Worm (Caenorhabditis elegans) whole organism, L1 larva: Measurements from ENCODE around the gene ZK355.2.

Experiments used
- C04F5.9 ChIP-seq: sonication (generic microtip); optimal IDR thresholded peaks from 2 replicates; lab custom pipeline; 2016; ENCODE audit warnings: missing genetic modification characterization, missing compliant biosample characterization
- C16A3.4 ChIP-seq: fragments of 150-350 bp; optimal IDR thresholded peaks from 2 replicates; lab custom pipeline; 2014; ENCODE audit warnings: missing biosample characterization, missing genetic modification characterization
- C34B4.2 ChIP-seq: sonication (generic microtip); optimal IDR thresholded peaks from 2 replicates; lab custom pipeline; 2017; ENCODE audit warnings: mild to moderate bottlenecking, missing genetic modification characterization, missing compliant biosample characterization
- F16B12.6 ChIP-seq: fragments of 150-350 bp; optimal IDR thresholded peaks from 2 replicates; lab custom pipeline; 2014; ENCODE audit warnings: missing biosample characterization, missing genetic modification characterization
- Y116A8C.19 ChIP-seq: sonication (generic microtip); optimal IDR thresholded peaks from 2 replicates; lab custom pipeline; 2016; ENCODE audit warnings: missing compliant biosample characterization, missing genetic modification characterization, borderline replicate concordance
- blmp-1 ChIP-seq: fragments of 150-350 bp; optimal IDR thresholded peaks from 2 replicates; lab custom pipeline; 2014; ENCODE audit warnings: missing biosample characterization, missing genetic modification characterization
- ceh-82 ChIP-seq, 3 experiments: fragments of 150-350 bp in 1 of 3; sonication (generic microtip) in 2 of 3; optimal IDR thresholded peaks; 2 replicates each; lab custom pipeline; 2014 to 2017; ENCODE audit warnings: missing biosample characterization in 3 of 3, missing genetic modification characterization in 3 of 3
- ceh-90 ChIP-seq: sonication (generic microtip); optimal IDR thresholded peaks from 2 replicates; lab custom pipeline; 2016; ENCODE audit warnings: missing genetic modification characterization, missing compliant biosample characterization
- ces-1 ChIP-seq: fragments of 150-350 bp; optimal IDR thresholded peaks from 2 replicates; lab custom pipeline; 2014; ENCODE audit warnings: missing biosample characterization, missing genetic modification reagents, missing genetic modification characterization
- dsc-1 ChIP-seq: sonication (generic microtip); optimal IDR thresholded peaks from 2 replicates; lab custom pipeline; 2016; ENCODE audit warnings: mild to moderate bottlenecking, missing genetic modification characterization, missing compliant biosample characterization
- efl-1 ChIP-seq, 4 experiments: fragments of 150-350 bp; optimal IDR thresholded peaks in 3 of 4; peaks in 1 of 4; 1 replicate in 1 of 4; 2 replicates in 3 of 4; lab custom pipeline; 2014; ENCODE audit warnings: missing biosample characterization in 2 of 4, missing genetic modification characterization in 2 of 4, missing genetic modification reagents in 2 of 4
- efl-3 ChIP-seq: fragments of 200-800 bp; sonication (Bioruptor generic); optimal IDR thresholded peaks from 2 replicates; lab custom pipeline; 2018; ENCODE audit warnings: mild to moderate bottlenecking, missing genetic modification characterization, missing compliant biosample characterization
- egl-27 ChIP-seq, 2 experiments: fragments of 150-350 bp in 1 of 2; sonication (generic microtip); optimal IDR thresholded peaks; 3 replicates each; lab custom pipeline; 2017 to 2018; ENCODE audit warnings: missing biosample characterization in 2 of 2, missing genetic modification characterization in 2 of 2, missing genetic modification reagents in 2 of 2
- elt-2 ChIP-seq: sonication (generic microtip); optimal IDR thresholded peaks from 2 replicates; lab custom pipeline; 2016; ENCODE audit warnings: missing genetic modification characterization, mild to moderate bottlenecking, inconsistent platforms, missing compliant biosample characterization, missing genetic modification reagents
- fkh-10 ChIP-seq: sonication (generic microtip); optimal IDR thresholded peaks from 2 replicates; lab custom pipeline; 2017; ENCODE audit warnings: missing biosample characterization, missing genetic modification reagents, missing genetic modification characterization
- fkh-8 ChIP-seq: sonication (generic microtip); optimal IDR thresholded peaks from 2 replicates; lab custom pipeline; 2016; ENCODE audit warnings: mild to moderate bottlenecking, missing genetic modification characterization, missing compliant biosample characterization
- fos-1 ChIP-seq: fragments of 150-350 bp; optimal IDR thresholded peaks from 2 replicates; lab custom pipeline; 2014; ENCODE audit warnings: missing biosample characterization, missing genetic modification characterization
- hpl-2 ChIP-seq: fragments of 150-350 bp; optimal IDR thresholded peaks from 2 replicates; lab custom pipeline; 2014; ENCODE audit warnings: missing biosample characterization, missing genetic modification reagents, missing genetic modification characterization
- irx-1 ChIP-seq: sonication (generic microtip); optimal IDR thresholded peaks from 2 replicates; lab custom pipeline; 2016; ENCODE audit warnings: missing genetic modification characterization, missing compliant biosample characterization
- isw-1 ChIP-seq: fragments of 200-800 bp; sonication (Bioruptor generic); IDR thresholded peaks from 2 replicates; pipeline ENCODE4 v1.3.6; 2022; ENCODE audit warnings: missing genetic modification characterization, missing compliant biosample characterization
- jun-1 ChIP-seq: fragments of 150-350 bp; optimal IDR thresholded peaks from 2 replicates; lab custom pipeline; 2014; ENCODE audit warnings: missing biosample characterization, missing genetic modification reagents, missing genetic modification characterization
- lin-13 ChIP-seq: fragments of 150-350 bp; optimal IDR thresholded peaks from 2 replicates; lab custom pipeline; 2014; ENCODE audit warnings: missing biosample characterization, missing genetic modification reagents, missing genetic modification characterization
- lir-3 ChIP-seq: sonication (generic microtip); optimal IDR thresholded peaks from 2 replicates; lab custom pipeline; 2016; ENCODE audit warnings: mild to moderate bottlenecking, missing genetic modification characterization, moderate library complexity, missing compliant biosample characterization; ENCODE audit not compliant: poor library complexity
- mab-9 ChIP-seq: fragments of 200-800 bp; sonication (Bioruptor generic); IDR thresholded peaks from 2 replicates; pipeline ENCODE4 v1.3.6; 2022; ENCODE audit warnings: missing genetic modification reagents, missing genetic modification characterization, missing compliant biosample characterization
- mdl-1 ChIP-seq, 2 experiments: fragments of 150-350 bp; optimal IDR thresholded peaks; 2 replicates each; lab custom pipeline; 2014 to 2017; ENCODE audit warnings: missing biosample characterization in 2 of 2, missing genetic modification characterization in 2 of 2, inconsistent platforms in 1 of 2
- mef-2 ChIP-seq: fragments of 150-350 bp; optimal IDR thresholded peaks from 2 replicates; lab custom pipeline; 2014; ENCODE audit warnings: missing biosample characterization, missing genetic modification characterization
- mep-1 ChIP-seq: fragments of 150-350 bp; optimal IDR thresholded peaks from 2 replicates; lab custom pipeline; 2014; ENCODE audit warnings: missing biosample characterization, missing genetic modification characterization
- nhr-19 ChIP-seq: fragments of 200-800 bp; sonication (Bioruptor generic); conservative IDR thresholded peaks from 2 replicates; pipeline ENCODE4 v1.3.6; 2022; ENCODE audit warnings: missing genetic modification characterization, missing compliant biosample characterization
- nhr-20 ChIP-seq: sonication (generic microtip); optimal IDR thresholded peaks from 2 replicates; lab custom pipeline; 2016; ENCODE audit warnings: mild to moderate bottlenecking, missing genetic modification characterization, missing compliant biosample characterization
- nhr-28 ChIP-seq: fragments of 150-350 bp; optimal IDR thresholded peaks from 2 replicates; lab custom pipeline; 2014; ENCODE audit warnings: missing biosample characterization, missing genetic modification characterization
- nhr-47 ChIP-seq: sonication (generic microtip); optimal IDR thresholded peaks from 2 replicates; lab custom pipeline; 2016; ENCODE audit warnings: mild to moderate bottlenecking, missing genetic modification characterization, moderate library complexity, missing compliant biosample characterization
- nhr-71 ChIP-seq: sonication (generic microtip); optimal IDR thresholded peaks from 2 replicates; lab custom pipeline; 2016; ENCODE audit warnings: mild to moderate bottlenecking, missing genetic modification characterization, moderate library complexity, missing compliant biosample characterization
- nhr-76 ChIP-seq: sonication (generic microtip); optimal IDR thresholded peaks from 2 replicates; lab custom pipeline; 2017; ENCODE audit warnings: missing biosample characterization, missing genetic modification characterization
- nhr-77 ChIP-seq: fragments of 150-350 bp; optimal IDR thresholded peaks from 2 replicates; lab custom pipeline; 2014; ENCODE audit warnings: missing biosample characterization, missing genetic modification characterization
- nhr-84 ChIP-seq: sonication (generic microtip); optimal IDR thresholded peaks from 2 replicates; lab custom pipeline; 2017; ENCODE audit warnings: missing biosample characterization, missing genetic modification characterization
- nhr-90 ChIP-seq: sonication (generic microtip); optimal IDR thresholded peaks from 2 replicates; lab custom pipeline; 2016; ENCODE audit warnings: mild to moderate bottlenecking, missing genetic modification characterization, missing compliant biosample characterization; ENCODE audit not compliant: poor library complexity
- pqm-1 ChIP-seq: sonication (generic microtip); optimal IDR thresholded peaks from 3 replicates; lab custom pipeline; 2017; ENCODE audit warnings: missing biosample characterization, missing genetic modification characterization
- snpc-4 ChIP-seq: fragments of 150-350 bp; optimal IDR thresholded peaks from 2 replicates; lab custom pipeline; 2014; ENCODE audit warnings: missing biosample characterization, missing genetic modification characterization
- sox-4 ChIP-seq: sonication (generic microtip); optimal IDR thresholded peaks from 2 replicates; lab custom pipeline; 2016; ENCODE audit warnings: missing genetic modification characterization, missing compliant biosample characterization
- sptf-1 ChIP-seq: fragments of 150-350 bp; optimal IDR thresholded peaks from 2 replicates; lab custom pipeline; 2014; ENCODE audit warnings: missing biosample characterization, missing genetic modification characterization
- swsn-7 ChIP-seq: sonication (generic microtip); optimal IDR thresholded peaks from 2 replicates; lab custom pipeline; 2016; ENCODE audit warnings: missing genetic modification characterization, missing compliant biosample characterization
- unc-30 ChIP-seq: sonication (generic microtip); optimal IDR thresholded peaks from 2 replicates; lab custom pipeline; 2017; ENCODE audit warnings: missing biosample characterization, missing genetic modification characterization
- unc-62 ChIP-seq: fragments of 150-350 bp; optimal IDR thresholded peaks from 2 replicates; lab custom pipeline; 2014; ENCODE audit warnings: missing biosample characterization, missing genetic modification reagents, missing genetic modification characterization
- unc-98 ChIP-seq: fragments of 200-800 bp; sonication (Bioruptor generic); IDR thresholded peaks from 2 replicates; pipeline ENCODE4 v1.3.6; 2022; ENCODE audit warnings: missing genetic modification characterization, missing compliant biosample characterization
- zag-1 ChIP-seq: fragments of 150-350 bp; optimal IDR thresholded peaks from 2 replicates; lab custom pipeline; 2014; ENCODE audit warnings: missing biosample characterization, missing genetic modification characterization
- zip-4 ChIP-seq: fragments of 200-800 bp; sonication (Bioruptor generic); optimal IDR thresholded peaks from 2 replicates; lab custom pipeline; 2018; ENCODE audit warnings: mild to moderate bottlenecking, missing genetic modification characterization, moderate library complexity, missing compliant biosample characterization
- ztf-11 ChIP-seq, 2 experiments: sonication (generic microtip); optimal IDR thresholded peaks; 2 replicates each; lab custom pipeline; 2016 to 2017; ENCODE audit warnings: missing genetic modification characterization in 2 of 2, missing biosample characterization in 1 of 2, missing compliant biosample characterization in 1 of 2
- ztf-4 ChIP-seq: fragments of 150-350 bp; optimal IDR thresholded peaks from 2 replicates; lab custom pipeline; 2014; ENCODE audit warnings: missing biosample characterization, missing genetic modification characterization

ZK355.2 gene

ce11 chrII:2973940-2974402, 50.3 kb downstream of the ZK355.2 start (continued):
- TF ChIP-seq efl-1 (optimal IDR thresholded peaks at IDR 0.05; lab: Kevin White, UChicago) (peak; percentile 91 to 98), efl-1 (GFP tag; optimal IDR thresholded peaks at IDR 0.05 in 1 of 2; lab: Kevin White, UChicago) (peak; percentile 68 to 97), elt-2 (peak; percentile 93), pqm-1 (tag; lab: Kevin White, UChicago) (no peak), Y116A8C.19 (tag; lab: Kevin White, UChicago) (no peak), lin-13 (peak; percentile 94), jun-1 (tag; lab: Kevin White, UChicago) (peak; percentile 98), mdl-1 (tag; optimal IDR thresholded peaks at IDR 0.05; lab: Kevin White, UChicago) (peak; percentile 89 to 99), mep-1 (peak; percentile 92), blmp-1 (tag; lab: Kevin White, UChicago) (peak; percentile 93), egl-27 (tag; optimal IDR thresholded peaks at IDR 0.05; lab: Kevin White, UChicago) (peak; percentile 89), isw-1 (GFP tag; lab: Robert Waterston, UW) (peak; percentile 95), zag-1 (tag; lab: Kevin White, UChicago) (peak; percentile 28), fos-1 (peak; percentile 90), efl-3 (GFP tag; lab: Kevin White, UChicago) (peak; percentile 85), nhr-84 (tag; lab: Kevin White, UChicago) (peak; percentile 63), fkh-10 (peak; percentile 92), nhr-28 (tag; lab: Kevin White, UChicago) (no peak), C16A3.4 (tag; lab: Kevin White, UChicago) (peak; percentile 82), nhr-47 (tag; lab: Kevin White, UChicago) (peak; percentile 98), mef-2 (peak; percentile 91), nhr-76 (tag; lab: Kevin White, UChicago) (peak; percentile 56), nhr-71 (peak; percentile 99), ceh-90 (no peak), nhr-19 (GFP tag; lab: Robert Waterston, UW) (peak; percentile 98), fkh-8 (tag; lab: Kevin White, UChicago) (peak; percentile 97), C04F5.9 (tag; lab: Kevin White, UChicago) (peak; percentile 72), ceh-82 (tag; optimal IDR thresholded peaks at IDR 0.05; lab: Kevin White, UChicago) (peak; percentile 75 to 96 (median 94)), snpc-4 (tag; lab: Kevin White, UChicago) (peak; percentile 84), dsc-1 (tag; lab: Kevin White, UChicago) (peak; percentile 85), F16B12.6 (tag; lab: Kevin White, UChicago) (peak; percentile 38), hpl-2 (peak; percentile 88), nhr-90 (peak; percentile 96)

DNA sequence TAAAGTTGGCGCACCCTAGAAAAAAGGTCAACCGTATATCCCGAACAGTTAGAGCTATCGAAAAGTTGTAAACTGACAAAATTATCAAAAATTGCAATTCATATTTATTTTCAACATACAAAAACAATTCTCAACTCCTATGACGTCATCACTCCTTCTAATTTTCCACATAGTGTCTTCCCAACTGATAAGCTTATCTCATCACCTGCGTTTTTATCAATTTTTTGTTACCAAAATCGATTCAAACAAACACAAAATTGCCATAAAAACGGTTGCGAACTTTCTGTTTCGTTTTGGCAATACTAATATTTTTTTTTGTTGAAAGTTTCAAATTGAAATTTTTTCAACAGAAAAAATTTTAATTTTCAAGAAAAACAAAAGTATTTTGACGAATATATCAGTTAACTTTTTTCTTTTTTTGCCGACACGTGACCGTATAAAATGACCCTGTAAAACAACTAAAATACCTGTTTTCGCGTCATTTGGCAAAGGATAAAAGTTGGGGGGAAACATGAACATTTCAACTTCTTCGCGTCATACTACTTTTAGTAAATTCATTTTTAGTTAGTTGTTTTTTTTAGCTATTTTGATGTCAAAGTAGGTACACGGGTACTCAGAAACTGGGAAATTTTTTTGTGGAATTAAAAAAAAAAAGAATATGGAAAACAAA, 52.0 kb downstream of the ZK355.2 start:
- TF ChIP-seq mef-2 = no peak
- TF ChIP-seq nhr-90 = no peak
- no peak for TF ChIP-seq hpl-2
- no peak for TF ChIP-seq swsn-7 (tag; lab: Kevin White, UChicago)
- TF ChIP-seq ces-1 (GFP tag; lab: Kevin White, UChicago) = no peak
- TF ChIP-seq C34B4.2 (tag; lab: Kevin White, UChicago) = no peak
- no peak for TF ChIP-seq nhr-77
- TF ChIP-seq sox-4 (tag; lab: Kevin White, UChicago) = no peak
- no peak for TF ChIP-seq lin-13
- no peak for TF ChIP-seq Y116A8C.19 (tag; lab: Kevin White, UChicago)
- TF ChIP-seq mab-9 (GFP tag; lab: Robert Waterston, UW) = no peak
- no peak for TF ChIP-seq jun-1 (tag; lab: Kevin White, UChicago)
- TF ChIP-seq egl-27 (tag; optimal IDR thresholded peaks at IDR 0.05; lab: Kevin White, UChicago) = no peak
- TF ChIP-seq fkh-8 (tag; lab: Kevin White, UChicago) = no peak
- TF ChIP-seq zip-4 (GFP tag; lab: Kevin White, UChicago) = no peak
- TF ChIP-seq ztf-11 (tag; optimal IDR thresholded peaks at IDR 0.05; lab: Kevin White, UChicago) = no peak
- TF ChIP-seq pqm-1 (tag; lab: Kevin White, UChicago) = peak; percentile 14
- no peak for TF ChIP-seq irx-1 (tag; lab: Kevin White, UChicago)
- TF ChIP-seq unc-30 (tag; lab: Kevin White, UChicago) = no peak
- no peak for TF ChIP-seq unc-98 (GFP tag; lab: Robert Waterston, UW)
- TF ChIP-seq ztf-4 = no peak
- TF ChIP-seq unc-62 (GFP tag; lab: Kevin White, UChicago) = no peak
- no peak for TF ChIP-seq ceh-82 (tag; optimal IDR thresholded peaks at IDR 0.05; lab: Kevin White, UChicago)
- TF ChIP-seq nhr-71 = no peak
- TF ChIP-seq fkh-10 = no peak
- TF ChIP-seq lir-3 (tag; lab: Kevin White, UChicago) = no peak
- peak; percentile 14 for TF ChIP-seq nhr-20 (tag; lab: Kevin White, UChicago)
- TF ChIP-seq efl-1 (optimal IDR thresholded peaks at IDR 0.05; lab: Kevin White, UChicago) = peak in 1 of 2 experiments; percentile 8
- TF ChIP-seq efl-1 (GFP tag; optimal IDR thresholded peaks at IDR 0.05 in 1 of 2; lab: Kevin White, UChicago) = peak in 1 of 2 experiments; percentile 1
- TF ChIP-seq efl-3 (GFP tag; lab: Kevin White, UChicago) = no peak
- peak in 1 of 2 experiments; percentile 23 for TF ChIP-seq mdl-1 (tag; optimal IDR thresholded peaks at IDR 0.05; lab: Kevin White, UChicago)
- no peak for TF ChIP-seq sptf-1 (tag; lab: Kevin White, UChicago)
